Fruit fly (Drosophila melanogaster) Kc167 (cell line): ENCODE results near the gene Cyp9f3.

Experiments
- Myc ChIP-seq: fragments of >200 bp; optimal IDR thresholded peaks from 2 replicates; lab custom pipeline; 2017; ENCODE audit warnings: missing external identifiers
- psq ChIP-seq: fragments of >200 bp; optimal IDR thresholded peaks from 2 replicates; lab custom pipeline; 2017; ENCODE audit warnings: missing external identifiers
- ttk ChIP-seq: sonication (Bioruptor generic); optimal IDR thresholded peaks from 2 replicates; lab custom pipeline; 2017; ENCODE audit warnings: missing external identifiers

DNA sequence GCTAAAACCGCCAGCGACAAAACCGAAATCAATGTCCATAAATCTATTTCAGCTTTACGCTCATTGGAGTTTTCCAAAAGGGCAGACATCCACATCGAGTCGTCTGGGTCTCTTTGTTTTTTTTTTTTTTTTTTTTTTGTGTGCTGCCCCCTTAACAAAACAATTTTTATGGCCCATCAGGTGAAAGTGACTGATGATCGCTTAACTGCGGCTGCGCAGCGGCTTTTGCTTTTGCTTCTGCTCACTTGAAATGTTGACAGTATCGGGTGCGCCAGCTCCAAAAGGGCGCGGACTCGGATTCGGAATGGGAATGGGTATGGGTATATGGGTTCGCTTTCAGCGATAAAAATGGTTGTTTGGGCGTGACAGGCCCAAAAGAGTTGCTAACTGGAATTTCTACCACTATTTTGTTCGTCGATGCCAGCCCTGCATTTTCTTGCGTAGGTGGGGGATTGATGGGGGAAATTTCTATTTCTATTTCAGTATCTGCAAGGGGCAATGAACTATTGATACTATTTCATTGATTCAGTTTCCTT lies 36.7 kb downstream of the Cyp9f3 start:
- TF ChIP-seq Myc (lab: Kevin White, UChicago) (no peak), psq (lab: Kevin White, UChicago) (no peak), ttk (lab: Kevin White, UChicago) (no peak)
